Worm (Caenorhabditis elegans) whole organism, early embryonic: ENCODE data around the gene nono-1.

Source experiments
- aly-1 ChIP-seq: sonication (generic microtip); optimal IDR thresholded peaks from 2 replicates; lab custom pipeline; 2016; ENCODE audit warnings: missing genetic modification characterization, missing compliant biosample characterization
- ama-1 ChIP-seq: fragments of 150-350 bp; optimal IDR thresholded peaks from 2 replicates; lab custom pipeline; 2014
- ceh-13 ChIP-seq: fragments of 200-800 bp; sonication (Bioruptor generic); optimal IDR thresholded peaks from 2 replicates; lab custom pipeline; 2018; ENCODE audit warnings: mild to moderate bottlenecking, missing genetic modification characterization, missing compliant biosample characterization
- ets-7 ChIP-seq: sonication (generic microtip); optimal IDR thresholded peaks from 2 replicates; lab custom pipeline; 2016; ENCODE audit warnings: missing genotype, missing genetic modification characterization, missing compliant biosample characterization
- flt-1 ChIP-seq: fragments of 200-800 bp; sonication (Bioruptor generic); IDR thresholded peaks from 2 replicates; pipeline ENCODE4 v1.3.6; 2022; ENCODE audit warnings: missing genetic modification characterization, missing compliant biosample characterization
- tbx-37 ChIP-seq: fragments of 200-800 bp; sonication (Bioruptor generic); conservative IDR thresholded peaks from 2 replicates; pipeline ENCODE4 v1.3.6; 2022; ENCODE audit warnings: missing genetic modification reagents, missing genetic modification characterization, missing compliant biosample characterization
- tra-4 ChIP-seq: sonication (generic microtip); optimal IDR thresholded peaks from 2 replicates; lab custom pipeline; 2017; ENCODE audit warnings: missing genetic modification characterization, missing compliant biosample characterization

- TF ChIP-seq aly-1 (tag; lab: Kevin White, UChicago) (no peak), tra-4 (no peak), tbx-37 (no peak), flt-1 (GFP tag; lab: Robert Waterston, UW) (no peak), ceh-13 (GFP tag; lab: Kevin White, UChicago) (no peak), ama-1 (lab: Kevin White, UChicago) (no peak), ets-7 (tag; lab: Kevin White, UChicago) (no peak)
Measured at ce11 chrIII:5998640-5999039, 40.6 kb upstream of the nono-1 start.
